Fruit fly (Drosophila melanogaster) whole organism, wandering third instar larva: ENCODE results near the gene beta4GalNAcTB.

Experiments
- N ChIP-seq: fragments of >200 bp; optimal IDR thresholded peaks from 2 replicates; lab custom pipeline; 2018; ENCODE audit warnings: missing biosample characterization, missing external identifiers, missing genetic modification characterization
- rgr ChIP-seq: fragments of 200-800 bp; sonication (Bioruptor generic); optimal IDR thresholded peaks from 3 replicates; lab custom pipeline; 2016; ENCODE audit warnings: missing biosample characterization, mild to moderate bottlenecking, missing genetic modification characterization
- sv ChIP-seq: fragments of 200-800 bp; sonication (Bioruptor generic); optimal IDR thresholded peaks from 3 replicates; lab custom pipeline; 2016; ENCODE audit warnings: missing biosample characterization, missing genetic modification characterization

- TF ChIP-seq sv = no peak
- no peak for TF ChIP-seq rgr (GFP tag; lab: Kevin White, UChicago)
- peak; percentile 47 for TF ChIP-seq N (GFP tag; lab: Kevin White, UChicago)
Measured at dm6 chr3R:29063921-29064460, 30.2 kb upstream of the beta4GalNAcTB start.
